Worm (Caenorhabditis elegans) whole organism, mixed stage, embryonic: ENCODE data around the gene fbxb-38.

Experiments
- ces-1 ChIP-seq: fragments of 150-350 bp; optimal IDR thresholded peaks from 2 replicates; lab custom pipeline; 2014; ENCODE audit warnings: missing biosample characterization, missing genetic modification reagents, missing genetic modification characterization
- drap-1 ChIP-seq: fragments of 200-800 bp; sonication (Bioruptor generic); optimal IDR thresholded peaks from 3 replicates; lab custom pipeline; 2018; ENCODE audit warnings: mild to moderate bottlenecking, missing genetic modification characterization, missing compliant biosample characterization
- mls-2 ChIP-seq: sonication (generic microtip); optimal IDR thresholded peaks from 2 replicates; lab custom pipeline; 2016; ENCODE audit warnings: mild to moderate bottlenecking, missing genetic modification characterization, moderate library complexity, missing compliant biosample characterization
- nhr-28 ChIP-seq: fragments of 150-350 bp; optimal IDR thresholded peaks from 2 replicates; lab custom pipeline; 2014; ENCODE audit warnings: missing biosample characterization, missing genetic modification characterization

fbxb-38 gene

ce11 chrII:2122091-2122490, 46.5 kb downstream of the fbxb-38 start, which contains the start of gene math-37:
math-37 (minus strand) TSS chrII:2122191.
- no peak for TF ChIP-seq mls-2 (tag; lab: Kevin White, UChicago)
- TF ChIP-seq nhr-28: no peak
- TF ChIP-seq ces-1 (GFP tag; lab: Kevin White, UChicago): no peak
- TF ChIP-seq drap-1 (GFP tag; lab: Kevin White, UChicago): no peak
